Worm (Caenorhabditis elegans): ENCODE data around the gene acdh-8.

DNA sequence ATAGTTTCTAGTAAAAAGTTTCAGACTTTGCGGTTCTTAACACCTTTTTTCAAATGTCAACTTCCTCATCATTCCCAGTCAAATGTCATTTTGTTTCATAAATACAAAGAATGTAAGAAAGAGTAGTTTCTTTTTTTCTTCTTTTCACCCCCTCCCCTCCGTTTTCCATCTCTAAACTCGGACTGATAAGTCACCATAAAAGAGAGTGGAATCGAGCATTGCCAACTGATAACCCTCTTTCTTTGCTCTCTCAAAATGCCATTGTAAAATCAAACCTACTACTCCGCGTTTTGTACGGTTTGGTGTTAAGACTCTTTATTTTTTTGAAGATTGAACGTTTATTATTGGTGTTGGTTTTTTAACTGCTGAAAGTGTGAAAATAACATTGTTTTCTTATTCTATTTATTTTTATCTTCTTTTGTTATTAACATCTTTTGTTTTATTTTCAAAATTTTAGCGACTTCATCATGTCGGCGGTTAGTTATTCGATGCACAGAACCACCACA lies 44.5 kb upstream of the acdh-8 start, which contains the start of gene ifb-2:
- TF ChIP-seq snpc-4 (tag; optimal IDR thresholded peaks at IDR 0.05) (no peak), nhr-43 (tag; optimal IDR thresholded peaks at IDR 0.05; ENCODE audit: poor library complexity, severe bottlenecking) (no peak), pha-4 (tag; optimal IDR thresholded peaks at IDR 0.05) (no peak), nhr-28 (tag; optimal IDR thresholded peaks at IDR 0.05) (no peak), fkh-10 (GFP tag; optimal IDR thresholded peaks at IDR 0.05) (no peak), ztf-4 (tag; optimal IDR thresholded peaks at IDR 0.05) (no peak)
